Worm (Caenorhabditis elegans): Measurements from ENCODE around the gene oac-5.

oac-5 gene

ce11 chrV:16292409-16292808 is at the start of gene oac-5:
oac-5 (plus strand) TSS chrV:16292709.
- TF ChIP-seq dao-5 (tag; optimal IDR thresholded peaks at IDR 0.05) (no peak), W03F9.2 (tag; optimal IDR thresholded peaks at IDR 0.05) (no peak)

- TF ChIP-seq dao-5 (tag; optimal IDR thresholded peaks at IDR 0.05) (no peak), him-1 (tag; optimal IDR thresholded peaks at IDR 0.05) (no peak), W03F9.2 (tag; optimal IDR thresholded peaks at IDR 0.05) (no peak)
These were observed 48.4 kb upstream of the oac-5 start, which contains the start of gene srh-104 for ce11 chrV:16244078-16244477. srh-104 (minus strand) TSS chrV:16244178.

ce11 chrV:16246579-16246978 is 45.9 kb upstream of the oac-5 start, which contains the start of gene srh-95:
srh-95 (plus strand) TSS chrV:16246879.
- TF ChIP-seq him-1 (tag; optimal IDR thresholded peaks at IDR 0.05) (no peak), W03F9.2 (tag; optimal IDR thresholded peaks at IDR 0.05) (no peak), dao-5 (tag; optimal IDR thresholded peaks at IDR 0.05) (no peak)

DNA sequence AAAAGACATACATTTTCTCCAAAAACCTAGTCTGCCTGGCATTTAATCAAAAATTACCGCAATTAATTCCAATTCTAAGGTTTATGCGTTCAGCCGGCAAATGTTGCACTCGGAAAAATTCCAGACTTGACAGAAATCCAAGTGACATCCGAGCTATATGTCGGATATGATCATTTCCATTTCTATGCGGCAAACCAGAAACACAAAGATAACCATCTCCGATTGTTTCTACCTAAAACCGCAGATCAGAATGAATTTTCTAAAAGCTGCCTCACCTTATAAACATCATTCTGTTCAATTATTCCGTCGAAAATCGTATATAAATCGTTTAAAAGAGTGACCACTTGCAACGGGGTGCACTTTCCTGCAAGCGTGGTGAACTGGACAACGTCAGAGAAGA is 43.4 kb upstream of the oac-5 start:
- no peak for TF ChIP-seq him-1 (tag; optimal IDR thresholded peaks at IDR 0.05)
- TF ChIP-seq W03F9.2 (tag; optimal IDR thresholded peaks at IDR 0.05) = no peak
- TF ChIP-seq dao-5 (tag; optimal IDR thresholded peaks at IDR 0.05) = no peak

DNA sequence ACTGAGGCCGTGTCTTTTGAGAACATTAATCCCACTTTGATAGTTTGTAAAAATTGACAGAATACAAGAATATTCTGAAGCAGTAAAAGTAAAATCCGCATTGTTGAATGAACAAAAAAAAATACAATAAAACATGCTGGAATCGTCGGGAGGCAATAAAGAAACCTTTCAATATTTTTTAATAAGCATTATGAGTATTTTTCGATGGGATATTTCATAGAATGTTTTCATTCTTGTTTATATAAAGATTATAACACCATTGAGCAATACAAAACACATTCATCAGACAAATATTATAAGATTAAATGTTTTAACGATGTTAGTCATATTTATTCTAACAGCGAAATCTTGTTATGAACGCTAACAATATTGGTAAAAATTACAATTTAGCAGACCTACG is 38.8 kb upstream of the oac-5 start, which contains the start of gene gcy-20:
gcy-20 (minus strand) TSS at position 101 of the 400 bp plus-strand sequence.
- TF ChIP-seq dao-5 (tag; optimal IDR thresholded peaks at IDR 0.05) (no peak), W03F9.2 (tag; optimal IDR thresholded peaks at IDR 0.05) (no peak), him-1 (tag; optimal IDR thresholded peaks at IDR 0.05) (no peak)

DNA sequence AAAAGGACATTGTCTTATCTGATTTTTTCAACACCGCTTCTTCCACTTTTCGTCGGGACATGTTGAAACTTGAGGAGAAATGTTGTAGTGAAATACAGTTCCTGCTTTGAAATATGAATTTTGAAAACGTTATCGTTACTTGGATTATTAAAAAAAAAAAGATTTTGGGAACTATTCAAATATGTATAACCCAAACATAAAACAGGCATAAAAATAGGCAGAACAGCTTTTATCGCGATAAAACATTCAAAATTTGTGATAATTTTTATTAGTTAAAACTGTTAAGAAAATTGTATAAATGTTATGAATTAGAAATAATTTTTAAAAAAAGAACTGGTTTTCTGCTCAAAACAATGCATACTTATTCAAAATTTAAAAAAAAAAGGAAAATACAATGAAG is 36.1 kb upstream of the oac-5 start, which contains the start of gene bgnt-1.3:
bgnt-1.3 (minus strand) TSS at position 101 of the 400 bp plus-strand sequence.
- no peak for TF ChIP-seq dao-5 (tag; optimal IDR thresholded peaks at IDR 0.05)
- no peak for TF ChIP-seq W03F9.2 (tag; optimal IDR thresholded peaks at IDR 0.05)
- TF ChIP-seq him-1 (tag; optimal IDR thresholded peaks at IDR 0.05) = no peak

DNA sequence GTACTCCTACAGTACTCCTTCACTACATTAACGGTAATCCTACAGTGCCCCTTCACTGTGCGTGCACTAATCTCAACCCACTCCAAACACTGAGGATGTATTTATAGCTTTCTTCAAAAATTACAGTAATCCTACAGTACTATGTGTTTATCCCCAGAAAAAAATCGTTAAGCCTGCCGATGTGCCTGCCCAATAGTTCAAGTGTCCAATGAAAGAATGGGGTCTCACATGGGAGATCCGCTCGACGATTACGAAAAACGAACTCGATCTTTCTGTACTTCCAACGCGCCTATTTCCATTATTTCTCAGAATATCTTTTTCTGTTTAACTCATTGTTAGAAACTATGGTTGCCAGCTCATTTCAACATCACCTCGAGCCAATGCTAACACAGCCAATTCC is 34.4 kb upstream of the oac-5 start, which contains the start of gene nhr-218:
nhr-218 (plus strand) TSS at position 301 of the 400 bp plus-strand sequence.
- TF ChIP-seq dao-5 (tag; optimal IDR thresholded peaks at IDR 0.05) (no peak), W03F9.2 (tag; optimal IDR thresholded peaks at IDR 0.05) (no peak)

ce11 chrV:16259684-16260083 is 32.8 kb upstream of the oac-5 start, which contains the start of gene nhr-127:
nhr-127 (plus strand) TSS chrV:16259984.
- TF ChIP-seq dao-5 (tag; optimal IDR thresholded peaks at IDR 0.05) = no peak
- no peak for TF ChIP-seq W03F9.2 (tag; optimal IDR thresholded peaks at IDR 0.05)
- no peak for TF ChIP-seq him-1 (tag; optimal IDR thresholded peaks at IDR 0.05)

- TF ChIP-seq W03F9.2 (tag; optimal IDR thresholded peaks at IDR 0.05) (no peak), dao-5 (tag; optimal IDR thresholded peaks at IDR 0.05) (no peak), him-1 (tag; optimal IDR thresholded peaks at IDR 0.05) (no peak)
These were observed 26.0 kb upstream of the oac-5 start, which contains the start of gene T13F3.4 for ce11 chrV:16266514-16266913. T13F3.4 (minus strand) TSS chrV:16266614.

DNA sequence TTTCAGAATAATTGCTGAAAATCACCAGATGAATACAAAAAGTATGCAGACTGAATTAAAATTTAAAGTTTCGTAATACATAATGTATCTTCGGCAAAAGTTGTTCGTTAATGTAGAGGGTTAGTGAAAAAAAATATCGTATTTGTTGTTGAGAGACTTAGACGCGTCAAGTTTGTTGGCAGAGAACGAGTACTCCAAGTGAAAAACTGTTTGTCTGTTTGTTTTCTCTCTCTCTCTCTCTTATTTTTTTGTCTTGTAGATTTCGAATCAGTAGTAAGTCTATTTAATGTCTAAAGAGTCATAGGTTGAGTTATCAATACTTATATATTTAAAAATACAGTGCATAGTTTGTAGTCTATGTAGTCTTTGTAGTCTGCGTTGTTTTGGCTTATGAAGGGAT is 23.0 kb upstream of the oac-5 start, which contains the start of the genes fbxa-2 and T13F3.8:
fbxa-2 (minus strand) TSS at position 101 of the 400 bp plus-strand sequence.
T13F3.8 (plus strand) TSS at position 245 of the 400 bp plus-strand sequence.
- TF ChIP-seq dao-5 (tag; optimal IDR thresholded peaks at IDR 0.05) = no peak
- no peak for TF ChIP-seq him-1 (tag; optimal IDR thresholded peaks at IDR 0.05)
- TF ChIP-seq W03F9.2 (tag; optimal IDR thresholded peaks at IDR 0.05) = no peak

DNA sequence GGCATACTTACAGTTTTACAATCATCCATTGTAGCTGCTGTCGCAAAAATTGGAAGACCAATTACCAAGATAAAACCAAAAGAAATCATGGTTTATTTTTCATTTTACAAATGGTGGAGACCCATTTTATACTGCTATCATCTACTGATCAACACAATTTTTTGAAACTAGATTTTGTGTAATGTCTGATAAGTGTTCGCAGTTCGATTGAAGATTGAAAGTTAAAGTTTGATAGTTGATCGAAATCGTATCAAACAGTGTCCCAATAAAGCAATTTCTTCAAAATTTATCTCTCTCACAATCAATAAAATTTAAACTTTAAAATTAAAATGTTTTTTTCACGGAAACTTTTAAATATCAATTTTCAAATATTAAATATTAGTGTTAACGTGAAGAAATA is 21.4 kb upstream of the oac-5 start, which contains the start of gene T13F3.6:
T13F3.6 (minus strand) TSS at position 101 of the 400 bp plus-strand sequence.
- TF ChIP-seq W03F9.2 (tag; optimal IDR thresholded peaks at IDR 0.05) (no peak), him-1 (tag; optimal IDR thresholded peaks at IDR 0.05) (no peak), dao-5 (tag; optimal IDR thresholded peaks at IDR 0.05) (no peak)

DNA sequence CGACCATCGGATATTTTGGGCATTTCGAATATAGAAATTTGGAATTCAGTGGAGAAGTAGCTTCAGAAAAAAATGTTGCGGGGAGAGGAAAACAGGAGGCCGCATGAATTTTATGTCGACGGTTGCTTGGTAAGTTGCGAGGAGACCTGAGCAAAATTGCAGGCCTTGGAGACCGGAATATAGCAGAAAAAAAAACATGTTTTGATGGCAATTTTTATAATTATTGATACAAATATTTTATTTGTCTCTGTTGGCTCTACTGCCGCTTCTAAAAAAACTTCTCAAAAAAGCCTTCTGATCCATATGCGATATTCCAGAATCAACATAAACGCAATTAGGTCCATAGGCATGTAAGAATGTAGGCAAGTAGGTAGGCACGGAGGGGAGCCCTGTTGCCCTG is 17.2 kb upstream of the oac-5 start, which contains the start of gene pacl-1:
pacl-1 (minus strand) TSS at position 101 of the 400 bp plus-strand sequence.
- TF ChIP-seq him-1 (tag; optimal IDR thresholded peaks at IDR 0.05) = no peak
- TF ChIP-seq dao-5 (tag; optimal IDR thresholded peaks at IDR 0.05) = no peak
- TF ChIP-seq W03F9.2 (tag; optimal IDR thresholded peaks at IDR 0.05) = no peak

- TF ChIP-seq dao-5 (tag; optimal IDR thresholded peaks at IDR 0.05) (no peak), W03F9.2 (tag; optimal IDR thresholded peaks at IDR 0.05) (no peak), him-1 (tag; optimal IDR thresholded peaks at IDR 0.05) (no peak)
These were observed 14.6 kb upstream of the oac-5 start, which contains the start of gene cyp-37B1 for ce11 chrV:16277918-16278317. cyp-37B1 (plus strand) TSS chrV:16278116.

DNA sequence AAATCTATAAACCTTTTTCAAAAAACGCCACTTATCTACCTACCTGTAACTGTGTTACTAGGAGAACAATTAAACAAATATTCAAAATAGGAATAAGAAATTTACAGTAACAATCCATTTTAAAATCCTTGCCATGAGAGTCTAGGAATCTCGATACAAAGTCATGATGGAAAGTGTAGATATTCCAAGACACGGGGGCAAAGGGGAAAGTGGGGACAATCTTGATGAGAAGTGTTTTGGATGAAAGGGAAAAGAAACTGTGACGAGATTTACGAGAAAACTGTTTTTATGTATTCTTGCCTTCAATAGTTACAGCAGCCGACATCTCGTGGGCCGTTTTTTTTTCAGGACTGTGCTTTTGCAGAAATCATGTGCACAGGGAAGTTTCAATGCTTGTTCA is 10.4 kb upstream of the oac-5 start, which contains the start of gene F28G4.2:
F28G4.2 (minus strand) TSS at position 175 of the 400 bp plus-strand sequence.
- TF ChIP-seq him-1 (tag; optimal IDR thresholded peaks at IDR 0.05) (no peak), dao-5 (tag; optimal IDR thresholded peaks at IDR 0.05) (no peak), W03F9.2 (tag; optimal IDR thresholded peaks at IDR 0.05) (no peak)
